Worm (Caenorhabditis elegans) whole organism, late embryonic: Measurements from ENCODE around the gene nhr-235.
"Not testable (repeated sequence)": the region's sequence is repeated elsewhere in the genome, so short reads cannot be mapped to it uniquely, and the experiment has no call there.

ENCODE experiments used
- C08G9.2 ChIP-seq: sonication (generic microtip); optimal IDR thresholded peaks from 2 replicates; lab custom pipeline; 2016; ENCODE audit warnings: mild to moderate bottlenecking, missing genetic modification characterization, moderate library complexity, missing compliant biosample characterization
- C38D4.7 ChIP-seq: fragments of 200-800 bp; sonication (Bioruptor generic); optimal IDR thresholded peaks from 2 replicates; lab custom pipeline; 2018; ENCODE audit warnings: mild to moderate bottlenecking, missing genetic modification characterization, moderate library complexity, missing compliant biosample characterization
- Y22D7AL.16 ChIP-seq: sonication (generic microtip); optimal IDR thresholded peaks from 2 replicates; lab custom pipeline; 2016; ENCODE audit warnings: missing genetic modification characterization, missing compliant biosample characterization
- ceh-18 ChIP-seq: sonication (generic microtip); optimal IDR thresholded peaks from 2 replicates; lab custom pipeline; 2016; ENCODE audit warnings: missing genetic modification characterization, missing compliant biosample characterization
- ceh-2 ChIP-seq: sonication (generic microtip); optimal IDR thresholded peaks from 2 replicates; lab custom pipeline; 2016; ENCODE audit warnings: missing genotype, missing genetic modification characterization, missing compliant biosample characterization
- ceh-22 ChIP-seq: sonication (generic microtip); optimal IDR thresholded peaks from 2 replicates; lab custom pipeline; 2017; ENCODE audit warnings: missing biosample characterization, missing genetic modification characterization
- ceh-9 ChIP-seq: sonication (generic microtip); optimal IDR thresholded peaks from 2 replicates; lab custom pipeline; 2016; ENCODE audit warnings: mild to moderate bottlenecking, missing genetic modification characterization, inconsistent platforms, missing compliant biosample characterization
- dmd-4 ChIP-seq: sonication (generic microtip); optimal IDR thresholded peaks from 2 replicates; lab custom pipeline; 2016; ENCODE audit warnings: borderline replicate concordance, missing genetic modification characterization, missing compliant biosample characterization
- dve-1 ChIP-seq: sonication (generic microtip); optimal IDR thresholded peaks from 2 replicates; lab custom pipeline; 2017; ENCODE audit warnings: antibody characterized with exemption, mild to moderate bottlenecking, missing genetic modification characterization, missing compliant biosample characterization
- ets-4 ChIP-seq: sonication (generic microtip); optimal IDR thresholded peaks from 2 replicates; lab custom pipeline; 2016; ENCODE audit warnings: missing genetic modification characterization, missing compliant biosample characterization
- gmeb-2 ChIP-seq: sonication (generic microtip); optimal IDR thresholded peaks from 2 replicates; lab custom pipeline; 2016; ENCODE audit warnings: missing genetic modification characterization, inconsistent platforms, missing compliant biosample characterization
- hlh-13 ChIP-seq: fragments of 200-800 bp; sonication (Bioruptor generic); optimal IDR thresholded peaks from 2 replicates; lab custom pipeline; 2018; ENCODE audit warnings: mild to moderate bottlenecking, missing genetic modification characterization, missing compliant biosample characterization
- hlh-30 ChIP-seq: sonication (generic microtip); optimal IDR thresholded peaks from 2 replicates; lab custom pipeline; 2017; ENCODE audit warnings: antibody characterized with exemption, missing genetic modification characterization, missing compliant biosample characterization; ENCODE audit not compliant: insufficient read depth
- hlh-6 ChIP-seq: sonication (generic microtip); optimal IDR thresholded peaks from 2 replicates; lab custom pipeline; 2016; ENCODE audit warnings: missing genotype, missing genetic modification characterization, missing compliant biosample characterization
- hlh-8 ChIP-seq: sonication (generic microtip); optimal IDR thresholded peaks from 2 replicates; lab custom pipeline; 2016; ENCODE audit warnings: missing genotype, missing genetic modification characterization, missing compliant biosample characterization
- madf-2 ChIP-seq: sonication (generic microtip); optimal IDR thresholded peaks from 2 replicates; lab custom pipeline; 2017; ENCODE audit warnings: missing genetic modification characterization, missing compliant biosample characterization
- nfya-1 ChIP-seq: sonication (generic microtip); optimal IDR thresholded peaks from 2 replicates; lab custom pipeline; 2017; ENCODE audit warnings: missing genetic modification characterization, mild to moderate bottlenecking, missing compliant biosample characterization, antibody characterized with exemption, moderate library complexity
- nhr-11 ChIP-seq: fragments of 150-350 bp; optimal IDR thresholded peaks from 2 replicates; lab custom pipeline; 2014; ENCODE audit warnings: missing biosample characterization, missing genetic modification characterization
- npax-4 ChIP-seq: sonication (generic microtip); optimal IDR thresholded peaks from 2 replicates; lab custom pipeline; 2016; ENCODE audit warnings: missing genetic modification characterization, missing compliant biosample characterization
- odd-2 ChIP-seq: sonication (generic microtip); optimal IDR thresholded peaks from 2 replicates; lab custom pipeline; 2017; ENCODE audit warnings: antibody characterized with exemption, mild to moderate bottlenecking, missing genetic modification characterization, missing compliant biosample characterization
- pag-3 ChIP-seq: sonication (generic microtip); optimal IDR thresholded peaks from 2 replicates; lab custom pipeline; 2016; ENCODE audit warnings: missing compliant biosample characterization, missing genetic modification characterization, borderline replicate concordance
- pat-9 ChIP-seq: fragments of 200-800 bp; sonication (Bioruptor generic); optimal IDR thresholded peaks from 2 replicates; lab custom pipeline; 2018; ENCODE audit warnings: mild to moderate bottlenecking, missing genetic modification characterization, moderate library complexity, missing compliant biosample characterization
- pax-1 ChIP-seq: fragments of 150-350 bp; optimal IDR thresholded peaks from 2 replicates; lab custom pipeline; 2014; ENCODE audit warnings: missing biosample characterization, missing genetic modification characterization
- pha-2 ChIP-seq: sonication (generic microtip); optimal IDR thresholded peaks from 2 replicates; lab custom pipeline; 2017; ENCODE audit warnings: mild to moderate bottlenecking, missing genetic modification characterization, missing compliant biosample characterization
- sdc-2 ChIP-seq: sonication (generic microtip); optimal IDR thresholded peaks from 2 replicates; lab custom pipeline; 2016; ENCODE audit warnings: missing genotype, missing genetic modification characterization, missing compliant biosample characterization
- tbx-2 ChIP-seq: sonication (generic microtip); optimal IDR thresholded peaks from 2 replicates; lab custom pipeline; 2016; ENCODE audit warnings: missing genetic modification characterization, missing compliant biosample characterization
- tbx-7 ChIP-seq: sonication (generic microtip); optimal IDR thresholded peaks from 2 replicates; lab custom pipeline; 2016; ENCODE audit warnings: missing genotype, missing genetic modification characterization, missing compliant biosample characterization
- unc-3 ChIP-seq, 2 experiments: fragments of 200-800 bp in 1 of 2; sonication (Bioruptor generic) in 1 of 2; sonication (generic microtip) in 1 of 2; conservative IDR thresholded peaks in 1 of 2; optimal IDR thresholded peaks in 1 of 2; 2 replicates each; pipeline versions ENCODE4 v1.3.6 to Lab custom; 2016 to 2022; ENCODE audit warnings: missing compliant biosample characterization in 2 of 2, missing genetic modification characterization in 2 of 2, missing genetic modification reagents in 1 of 2
- unc-42 ChIP-seq: sonication (generic microtip); optimal IDR thresholded peaks from 2 replicates; lab custom pipeline; 2016; ENCODE audit warnings: missing genotype, missing genetic modification characterization, missing compliant biosample characterization
- zip-5 ChIP-seq: sonication (generic microtip); optimal IDR thresholded peaks from 2 replicates; lab custom pipeline; 2016; ENCODE audit warnings: missing genetic modification characterization, missing compliant biosample characterization

nhr-235 gene

ce11 chrII:12619288-12619687 lies 21.2 kb upstream of the nhr-235 start, which contains the start of gene nspe-2:
Gene nspe-2 (minus strand): TSS chrII:12619388.
- TF ChIP-seq nhr-11 (tag; lab: Kevin White, UChicago) (no peak), pax-1 (tag; lab: Kevin White, UChicago) (no peak), unc-3 (GFP tag; conservative IDR thresholded peaks at IDR 0.05; lab: Robert Waterston, UW) (no peak), unc-3 (tag; optimal IDR thresholded peaks at IDR 0.05; lab: Kevin White, UChicago) (no peak), pat-9 (tag; lab: Kevin White, UChicago) (no peak), hlh-13 (GFP tag; lab: Kevin White, UChicago) (no peak), dmd-4 (tag; lab: Kevin White, UChicago) (no peak), nfya-1 (tag; lab: Kevin White, UChicago) (no peak), hlh-8 (tag; lab: Kevin White, UChicago) (no peak), ets-4 (tag; lab: Kevin White, UChicago) (no peak), unc-42 (tag; lab: Kevin White, UChicago) (no peak), zip-5 (tag; lab: Kevin White, UChicago) (no peak)

DNA sequence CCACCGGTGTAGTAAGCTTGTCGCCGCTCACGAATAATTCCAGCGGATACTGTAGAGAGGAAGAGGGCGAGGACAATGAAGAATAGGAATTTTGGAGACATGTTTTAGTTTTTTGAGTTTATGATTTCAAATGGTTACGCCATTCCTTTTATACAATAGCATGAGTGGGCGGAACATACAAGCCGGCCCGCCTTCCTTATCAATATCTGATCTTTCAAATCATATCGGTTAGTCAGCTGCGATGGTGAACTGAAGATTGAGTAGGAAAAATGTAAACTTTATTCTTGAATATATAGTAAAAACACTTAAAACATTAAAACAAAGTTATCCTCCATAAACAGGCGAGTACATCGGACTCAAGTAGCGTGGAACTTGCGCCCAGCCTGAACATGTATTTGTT lies 19.7 kb upstream of the nhr-235 start, which contains the start of gene nspe-1:
Gene nspe-1 (minus strand): TSS at position 101 of the 400 bp plus-strand sequence.
- TF ChIP-seq madf-2 (tag; lab: Kevin White, UChicago) (no peak), tbx-7 (no peak), tbx-2 (tag; lab: Kevin White, UChicago) (no peak), Y22D7AL.16 (no peak), hlh-6 (no peak), gmeb-2 (tag; lab: Kevin White, UChicago) (no peak), unc-42 (tag; lab: Kevin White, UChicago) (no peak), hlh-8 (tag; lab: Kevin White, UChicago) (no peak), pha-2 (tag; lab: Kevin White, UChicago) (no peak), C38D4.7 (GFP tag; lab: Kevin White, UChicago) (no peak), dve-1 (tag; lab: Kevin White, UChicago) (no peak), ceh-18 (tag; lab: Kevin White, UChicago) (no peak), odd-2 (tag; lab: Kevin White, UChicago) (no peak), ceh-9 (no peak), sdc-2 (tag; lab: Kevin White, UChicago) (no peak), pag-3 (tag; lab: Kevin White, UChicago) (no peak), dmd-4 (tag; lab: Kevin White, UChicago) (no peak), C08G9.2 (no peak), ceh-2 (no peak)

ce11 chrII:12621908-12622566 lies 18.4 kb upstream of the nhr-235 start, which contains the start of gene nspe-8:
Gene nspe-8 (minus strand): TSS chrII:12621958.
- TF ChIP-seq npax-4 (tag; lab: Kevin White, UChicago): no peak
- TF ChIP-seq, all 69 proteins: peak for 0

DNA sequence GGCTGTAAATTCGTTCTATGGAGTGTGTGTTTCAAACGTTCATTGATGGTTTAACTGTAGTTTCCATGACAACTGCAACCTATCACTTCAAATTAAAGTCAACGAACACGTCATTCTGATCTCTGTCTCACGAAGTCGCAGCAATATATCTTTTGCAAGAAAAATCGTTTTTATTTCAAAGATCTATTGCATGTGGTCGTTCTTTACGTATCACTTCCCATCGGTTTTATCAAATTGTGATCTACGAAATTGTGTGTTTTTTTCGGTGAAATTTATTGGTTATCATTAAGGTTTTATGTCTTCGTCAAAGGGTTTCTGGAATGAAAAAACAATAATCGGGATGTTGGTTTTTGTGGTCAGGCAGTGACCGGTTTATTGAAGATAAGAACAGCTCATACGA lies 17.6 kb upstream of the nhr-235 start:
- TF ChIP-seq hlh-30 (tag; lab: Kevin White, UChicago) (no peak), ceh-2 (no peak), pha-2 (tag; lab: Kevin White, UChicago) (no peak)

DNA sequence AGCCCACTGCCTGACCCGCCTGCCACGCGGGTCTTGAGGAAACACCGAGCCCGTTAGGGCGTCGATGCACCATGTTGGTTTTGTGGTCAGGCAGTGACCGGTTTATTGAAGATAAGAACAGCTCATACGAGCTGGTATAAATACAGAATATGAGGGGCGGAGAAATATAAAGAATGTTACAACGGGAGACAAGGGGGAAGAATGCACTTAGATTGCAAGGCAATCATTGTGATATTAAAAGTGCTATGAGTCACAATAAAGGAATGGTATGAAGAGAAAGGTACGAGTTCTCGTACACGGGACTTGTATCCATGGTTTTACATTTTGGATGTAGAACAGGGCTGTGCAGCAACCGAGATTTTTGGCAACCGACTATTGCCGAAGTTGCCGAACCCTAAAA lies 16.0 kb upstream of the nhr-235 start, which contains the start of gene Y38E10A.14:
Gene Y38E10A.14 (minus strand): TSS at position 101 of the 400 bp plus-strand sequence.
- not testable (repeated sequence) for TF ChIP-seq ceh-2; tbx-2 (tag; lab: Kevin White, UChicago); ceh-22 (tag; lab: Kevin White, UChicago)
